Worm (Caenorhabditis elegans): ENCODE results near the gene srv-32.

Gene srv-32

ce11 chrIV:6239993-6240392 lies 42.0 kb downstream of the srv-32 start, which contains the start of gene F58F9.9:
Gene F58F9.9 (plus strand): TSS chrIV:6240293.
- TF ChIP-seq pes-1 (GFP tag; IDR thresholded peaks at IDR 0.05) (no peak), flt-1 (GFP tag; IDR thresholded peaks at IDR 0.05) (no peak), hmg-4 (GFP tag; optimal IDR thresholded peaks at IDR 0.05) (no peak), ets-7 (tag; optimal IDR thresholded peaks at IDR 0.05) (no peak), B0310.2 (tag; optimal IDR thresholded peaks at IDR 0.05) (no peak), hmbx-1 (tag; optimal IDR thresholded peaks at IDR 0.05) (no peak), tbx-37 (GFP tag; conservative IDR thresholded peaks at IDR 0.05) (no peak), aly-1 (tag; optimal IDR thresholded peaks at IDR 0.05) (no peak), sea-1 (GFP tag; conservative IDR thresholded peaks at IDR 0.05) (no peak), scrt-1 (GFP tag; IDR thresholded peaks at IDR 0.05) (no peak), ama-1 (optimal IDR thresholded peaks at IDR 0.05) (no peak), ceh-36 (tag; optimal IDR thresholded peaks at IDR 0.05) (no peak), ceh-13 (GFP tag; optimal IDR thresholded peaks at IDR 0.05) (no peak), tra-4 (tag; optimal IDR thresholded peaks at IDR 0.05) (no peak), tbx-11 (GFP tag; IDR thresholded peaks at IDR 0.05) (no peak), hnd-1 (tag; optimal IDR thresholded peaks at IDR 0.05) (no peak), F13C5.2 (tag; optimal IDR thresholded peaks at IDR 0.05) (no peak)

- no peak for TF ChIP-seq tbx-11 (GFP tag; IDR thresholded peaks at IDR 0.05)
- TF ChIP-seq ceh-36 (tag; optimal IDR thresholded peaks at IDR 0.05): no peak
Observed at ce11 chrIV:6237508-6238227, 44.4 kb downstream of the srv-32 start, which contains the start of the genes F58F9.6 and F58F9.8. Gene F58F9.6 (minus strand): TSS chrIV:6237608. Gene F58F9.8 (plus strand): TSS chrIV:6238177.

- no peak for TF ChIP-seq tbx-11 (GFP tag; IDR thresholded peaks at IDR 0.05)
Observed at ce11 chrIV:6232769-6233290, 49.2 kb downstream of the srv-32 start, which contains the start of gene F58F9.3. Gene F58F9.3 (plus strand): TSS chrIV:6233240.

ce11 chrIV:6230560-6231073 lies 51.4 kb downstream of the srv-32 start, which contains the start of gene F58F9.4:
Gene F58F9.4 (plus strand): TSS chrIV:6231023.
- TF ChIP-seq ama-1 (optimal IDR thresholded peaks at IDR 0.05) (no peak), tbx-37 (GFP tag; conservative IDR thresholded peaks at IDR 0.05) (no peak), scrt-1 (GFP tag; IDR thresholded peaks at IDR 0.05) (no peak), hmg-4 (GFP tag; optimal IDR thresholded peaks at IDR 0.05) (no peak), tra-4 (tag; optimal IDR thresholded peaks at IDR 0.05) (no peak)

Data from whole organism, early embryonic.